Worm (Caenorhabditis elegans) whole organism, L4/young adult: Measurements from ENCODE around the gene C04A11.5.
A peak's percentile ranks its signal among the peaks of the same experiment; 100 is the strongest.

Experiments used
- W03F9.2 ChIP-seq: fragments of 150-350 bp; optimal IDR thresholded peaks from 2 replicates; lab custom pipeline; 2014; ENCODE audit warnings: missing biosample characterization, missing genetic modification characterization
- dao-5 ChIP-seq: sonication (generic microtip); optimal IDR thresholded peaks from 2 replicates; lab custom pipeline; 2016; ENCODE audit warnings: missing genotype, missing genetic modification characterization, moderate library complexity, missing compliant biosample characterization
- him-1 ChIP-seq: sonication (generic microtip); optimal IDR thresholded peaks from 2 replicates; lab custom pipeline; 2016; ENCODE audit warnings: missing genotype, missing genetic modification reagents, missing genetic modification characterization, missing compliant biosample characterization

Gene C04A11.5

ce11 chrX:13647305-13647704 lies 17.1 kb upstream of the C04A11.5 start, which contains the start of gene C40C9.3:
Gene C40C9.3 (plus strand): TSS chrX:13647605.
- TF ChIP-seq dao-5 (tag; lab: Kevin White, UChicago) (no peak), him-1 (no peak), W03F9.2 (tag; lab: Kevin White, UChicago) (no peak)

- TF ChIP-seq W03F9.2 (tag; lab: Kevin White, UChicago) (no peak), him-1 (no peak), dao-5 (tag; lab: Kevin White, UChicago) (no peak)
These were observed 13.6 kb upstream of the C04A11.5 start, which contains the start of gene C40C9.4 for ce11 chrX:13650799-13651198. Gene C40C9.4 (plus strand): TSS chrX:13651099.

ce11 chrX:13653573-13653972 lies 10.8 kb upstream of the C04A11.5 start:
- TF ChIP-seq him-1: no peak
- peak; percentile 1 for TF ChIP-seq W03F9.2 (tag; lab: Kevin White, UChicago)
- peak; percentile 22 for TF ChIP-seq dao-5 (tag; lab: Kevin White, UChicago)

- TF ChIP-seq him-1: no peak
- TF ChIP-seq W03F9.2 (tag; lab: Kevin White, UChicago): no peak
- no peak for TF ChIP-seq dao-5 (tag; lab: Kevin White, UChicago)
These were observed 10.1 kb upstream of the C04A11.5 start for ce11 chrX:13654276-13654675.

ce11 chrX:13655769-13656168 lies 8.6 kb upstream of the C04A11.5 start:
- no peak for TF ChIP-seq him-1
- no peak for TF ChIP-seq W03F9.2 (tag; lab: Kevin White, UChicago)

ce11 chrX:13660206-13660605 lies 4.2 kb upstream of the C04A11.5 start, which contains the start of gene C04A11.1:
Gene C04A11.1 (plus strand): TSS chrX:13660506.
- TF ChIP-seq dao-5 (tag; lab: Kevin White, UChicago): no peak
- TF ChIP-seq him-1: no peak
- TF ChIP-seq W03F9.2 (tag; lab: Kevin White, UChicago): no peak

- TF ChIP-seq W03F9.2 (tag; lab: Kevin White, UChicago): peak; percentile 42
- TF ChIP-seq him-1: peak; percentile 91
- TF ChIP-seq dao-5 (tag; lab: Kevin White, UChicago): peak; percentile 96
These were observed 1.1 kb downstream of the C04A11.5 start for ce11 chrX:13665447-13665846.

ce11 chrX:13666864-13667263 lies 2.5 kb downstream of the C04A11.5 start:
- TF ChIP-seq dao-5 (tag; lab: Kevin White, UChicago) (no peak), him-1 (no peak), W03F9.2 (tag; lab: Kevin White, UChicago) (no peak)

ce11 chrX:13668728-13669127 lies 4.3 kb downstream of the C04A11.5 start, which contains the start of gene C04A11.2:
Gene C04A11.2 (minus strand): TSS chrX:13668828.
- TF ChIP-seq dao-5 (tag; lab: Kevin White, UChicago): no peak
- no peak for TF ChIP-seq him-1
- TF ChIP-seq W03F9.2 (tag; lab: Kevin White, UChicago): no peak

- TF ChIP-seq W03F9.2 (tag; lab: Kevin White, UChicago) (no peak), dao-5 (tag; lab: Kevin White, UChicago) (no peak), him-1 (no peak)
These were observed 5.3 kb downstream of the C04A11.5 start for ce11 chrX:13669641-13670040.

ce11 chrX:13670966-13671365 lies 6.6 kb downstream of the C04A11.5 start:
- TF ChIP-seq him-1: no peak
- TF ChIP-seq W03F9.2 (tag; lab: Kevin White, UChicago): no peak
- TF ChIP-seq dao-5 (tag; lab: Kevin White, UChicago): no peak

ce11 chrX:13672622-13673021 lies 8.2 kb downstream of the C04A11.5 start:
- TF ChIP-seq W03F9.2 (tag; lab: Kevin White, UChicago) (no peak), him-1 (no peak), dao-5 (tag; lab: Kevin White, UChicago) (no peak)

- TF ChIP-seq W03F9.2 (tag; lab: Kevin White, UChicago) (no peak), him-1 (no peak), dao-5 (tag; lab: Kevin White, UChicago) (no peak)
These were observed 11.1 kb downstream of the C04A11.5 start for ce11 chrX:13675444-13675843.

ce11 chrX:13676892-13677291 lies 12.5 kb downstream of the C04A11.5 start, which contains the start of gene gck-4:
Gene gck-4 (plus strand): TSS chrX:13677192.
- no peak for TF ChIP-seq W03F9.2 (tag; lab: Kevin White, UChicago)
- no peak for TF ChIP-seq dao-5 (tag; lab: Kevin White, UChicago)
- TF ChIP-seq him-1: no peak

ce11 chrX:13685725-13686124 lies 21.3 kb downstream of the C04A11.5 start:
- TF ChIP-seq dao-5 (tag; lab: Kevin White, UChicago) (no peak), him-1 (no peak), W03F9.2 (tag; lab: Kevin White, UChicago) (no peak)
